Comparison of ENCODE assay signal across 1 worm cellular context in genomic region chrII:7289923-7290476, ce11.
TF ChIP-seq lines count a peak whose summit lies in the region.

Gene C30G12.2, plus strand, starts transcription at chrII:7290426.

TF ChIP-seq in whole organism, L4 larva, 104 proteins besides CTCF, POLR2A, EP300 and RAD21 (continued from another document):
- TF ChIP-seq cey-2 (tag; optimal IDR thresholded peaks at IDR 0.05; lab: Kevin White, UChicago; ENCODE audit: borderline replicate concordance, insufficient read depth) (no peak), zfp-2 (tag; optimal IDR thresholded peaks at IDR 0.05; lab: Kevin White, UChicago) (no peak), Y48G9A.11 (GFP tag; IDR thresholded peaks at IDR 0.05; lab: Robert Waterston, UW) (no peak), skn-1 (tag; optimal IDR thresholded peaks at IDR 0.05; lab: Kevin White, UChicago) (no peak), php-3 (GFP tag; IDR thresholded peaks at IDR 0.05; lab: Robert Waterston, UW) (peak; percentile 94), nhr-41 (GFP tag; IDR thresholded peaks at IDR 0.05; lab: Robert Waterston, UW) (no peak), ztf-7 (tag; optimal IDR thresholded peaks at IDR 0.05; lab: Kevin White, UChicago) (no peak), pqm-1 (tag; optimal IDR thresholded peaks at IDR 0.05; lab: Kevin White, UChicago) (peak; percentile 65), mdl-1 (tag; optimal IDR thresholded peaks at IDR 0.05; lab: Kevin White, UChicago) (no peak), sdz-12 (GFP tag; optimal IDR thresholded peaks at IDR 0.05; lab: Kevin White, UChicago) (no peak), F49E8.2 (tag; optimal IDR thresholded peaks at IDR 0.05; lab: Kevin White, UChicago; ENCODE audit: borderline replicate concordance) (no peak), dve-1 (tag; optimal IDR thresholded peaks at IDR 0.05; lab: Kevin White, UChicago; ENCODE audit: insufficient read depth) (peak; percentile 90), ctbp-1 (GFP tag; IDR thresholded peaks at IDR 0.05; lab: Robert Waterston, UW) (no peak), F44E2.7 (GFP tag; IDR thresholded peaks at IDR 0.05; lab: Robert Waterston, UW) (no peak), hlh-11 (tag; optimal IDR thresholded peaks at IDR 0.05; lab: Kevin White, UChicago) (peak; percentile 69), madf-9 (GFP tag; conservative IDR thresholded peaks at IDR 0.05; lab: Robert Waterston, UW) (no peak), zip-2 (tag; optimal IDR thresholded peaks at IDR 0.05; lab: Kevin White, UChicago) (no peak), dpl-1 (GFP tag; optimal IDR thresholded peaks at IDR 0.05; lab: Kevin White, UChicago) (no peak), nhr-237 (tag; optimal IDR thresholded peaks at IDR 0.05; lab: Kevin White, UChicago) (no peak), ZK337.2 (GFP tag; IDR thresholded peaks at IDR 0.05; lab: Robert Waterston, UW) (no peak), D1046.2 (GFP tag; IDR thresholded peaks at IDR 0.05; lab: Robert Waterston, UW) (no peak), nhr-102 (tag; optimal IDR thresholded peaks at IDR 0.05; lab: Kevin White, UChicago) (peak; percentile 86), ceh-20 (GFP tag; IDR thresholded peaks at IDR 0.05; lab: Robert Waterston, UW) (peak; percentile 88), attf-4 (tag; optimal IDR thresholded peaks at IDR 0.05; lab: Kevin White, UChicago) (no peak), pha-4 (GFP tag; IDR thresholded peaks at IDR 0.05; lab: Robert Waterston, UW) (no peak), pha-4 (tag; optimal IDR thresholded peaks at IDR 0.05; lab: Kevin White, UChicago) (no peak), unc-62 (GFP tag; optimal IDR thresholded peaks at IDR 0.05 in 1 of 2; lab: Kevin White, UChicago) (peak in 1 of 2 experiments; percentile 75), unc-62 (tag; optimal IDR thresholded peaks at IDR 0.05; lab: Kevin White, UChicago) (no peak), spr-3 (GFP tag; optimal IDR thresholded peaks at IDR 0.05; lab: Kevin White, UChicago) (no peak), nhr-42 (GFP tag; IDR thresholded peaks at IDR 0.05; lab: Robert Waterston, UW) (no peak)
